Fruit fly (Drosophila melanogaster) whole organism, embryonic: ENCODE results near the gene CG42671.
A peak's percentile ranks its signal among the peaks of the same experiment; 100 is the strongest.

Source experiments
- Awh ChIP-seq: fragments of 200-800 bp; sonication (Bioruptor generic); IDR thresholded peaks from 2 replicates; pipeline ENCODE4, ENCODE4 v1.3.6; 2022; ENCODE audit warnings: missing biosample characterization, missing genetic modification characterization
- BtbVII ChIP-seq: fragments of 200-800 bp; sonication (Bioruptor generic); optimal IDR thresholded peaks from 3 replicates; lab custom pipeline; 2017; ENCODE audit warnings: missing biosample characterization, mild to moderate bottlenecking, missing genetic modification characterization
- CG12071 ChIP-seq: fragments of 200-800 bp; sonication (Bioruptor generic); optimal IDR thresholded peaks from 3 replicates; lab custom pipeline; 2018; ENCODE audit warnings: missing biosample characterization, mild to moderate bottlenecking, missing genetic modification characterization
- CG12744 ChIP-seq: fragments of 200-800 bp; sonication (Bioruptor generic); optimal IDR thresholded peaks from 2 replicates; lab custom pipeline; 2016; ENCODE audit warnings: missing biosample characterization, missing genetic modification characterization
- CG12769 ChIP-seq: fragments of 200-800 bp; sonication (Bioruptor generic); optimal IDR thresholded peaks from 2 replicates; lab custom pipeline; 2019; ENCODE audit warnings: missing biosample characterization, mild to moderate bottlenecking, missing genetic modification characterization, moderate library complexity
- CG13424 ChIP-seq: fragments of 200-800 bp; sonication (Bioruptor generic); optimal IDR thresholded peaks from 2 replicates; lab custom pipeline; 2019; ENCODE audit warnings: missing biosample characterization, mild to moderate bottlenecking, missing genetic modification characterization, moderate library complexity
- CG13894 ChIP-seq: fragments of 200-800 bp; sonication (Bioruptor generic); optimal IDR thresholded peaks from 3 replicates; lab custom pipeline; 2018; ENCODE audit warnings: missing biosample characterization, mild to moderate bottlenecking, missing genetic modification characterization, moderate library complexity
- CG15479 ChIP-seq: fragments of 200-800 bp; sonication (Bioruptor generic); optimal IDR thresholded peaks from 3 replicates; lab custom pipeline; 2019; ENCODE audit warnings: missing biosample characterization, mild to moderate bottlenecking, missing genetic modification characterization, moderate library complexity
- CG15601 ChIP-seq: fragments of 200-800 bp; sonication (Bioruptor generic); optimal IDR thresholded peaks from 3 replicates; lab custom pipeline; 2019; ENCODE audit warnings: missing biosample characterization, mild to moderate bottlenecking, missing genetic modification characterization, moderate library complexity
- CG1603 ChIP-seq: fragments of 200-800 bp; sonication (Bioruptor generic); optimal IDR thresholded peaks from 2 replicates; lab custom pipeline; 2019; ENCODE audit warnings: missing biosample characterization, mild to moderate bottlenecking, missing genetic modification characterization, moderate library complexity
- CG16779 ChIP-seq: fragments of 200-800 bp; sonication (Bioruptor generic); IDR thresholded peaks from 2 replicates; pipeline ENCODE4 v1.3.6; 2022; ENCODE audit warnings: missing biosample characterization, missing genetic modification characterization
- CG17359 ChIP-seq: fragments of 200-800 bp; sonication (Bioruptor generic); optimal IDR thresholded peaks from 3 replicates; lab custom pipeline; 2018; ENCODE audit warnings: missing biosample characterization, mild to moderate bottlenecking, missing genetic modification characterization, moderate library complexity
- CG17385 ChIP-seq: fragments of 200-800 bp; sonication (Bioruptor generic); optimal IDR thresholded peaks from 3 replicates; lab custom pipeline; 2018; ENCODE audit warnings: missing biosample characterization, mild to moderate bottlenecking, missing genetic modification characterization
- CG1832 ChIP-seq: fragments of 200-800 bp; sonication (Bioruptor generic); optimal IDR thresholded peaks from 2 replicates; lab custom pipeline; 2017; ENCODE audit warnings: missing biosample characterization, mild to moderate bottlenecking, missing genetic modification characterization, inconsistent platforms
- CG32532 ChIP-seq: fragments of 200-800 bp; sonication (Bioruptor generic); IDR thresholded peaks from 2 replicates; pipeline ENCODE4 v1.3.6; 2022; ENCODE audit warnings: missing biosample characterization, missing genetic modification characterization
- CG42726 ChIP-seq: fragments of 200-800 bp; sonication (Bioruptor generic); IDR thresholded peaks from 2 replicates; pipeline ENCODE4 v1.3.6; 2022; ENCODE audit warnings: missing biosample characterization, missing genetic modification characterization; ENCODE audit not compliant: partially characterized antibody
- CG5180 ChIP-seq: fragments of 200-800 bp; sonication (Bioruptor generic); optimal IDR thresholded peaks from 3 replicates; lab custom pipeline; 2017; ENCODE audit warnings: missing biosample characterization, missing genetic modification characterization, mild to moderate bottlenecking, moderate library complexity, missing genetic modification reagents
- CG6254 ChIP-seq: fragments of 200-800 bp; sonication (Bioruptor generic); optimal IDR thresholded peaks from 3 replicates; lab custom pipeline; 2017; ENCODE audit warnings: mild to moderate bottlenecking, missing biosample characterization, missing genetic modification reagents, missing genetic modification characterization
- CG7745 ChIP-seq: fragments of 200-800 bp; sonication (Bioruptor generic); optimal IDR thresholded peaks from 2 replicates; lab custom pipeline; 2018; ENCODE audit warnings: missing biosample characterization, mild to moderate bottlenecking, missing genetic modification characterization, moderate library complexity
- CG7786 ChIP-seq: fragments of 200-800 bp; sonication (Bioruptor generic); optimal IDR thresholded peaks from 2 replicates; lab custom pipeline; 2016; ENCODE audit warnings: missing biosample characterization, missing genetic modification characterization
- Drgx ChIP-seq: fragments of 200-800 bp; sonication (Bioruptor generic); IDR thresholded peaks from 2 replicates; pipeline ENCODE4 v1.3.6; 2022; ENCODE audit warnings: missing biosample characterization, missing genetic modification characterization
- Fer1 ChIP-seq: fragments of 200-800 bp; sonication (Bioruptor generic); optimal IDR thresholded peaks from 2 replicates; lab custom pipeline; 2017; ENCODE audit warnings: missing biosample characterization, mild to moderate bottlenecking, missing genetic modification characterization
- Hmr ChIP-seq: fragments of 200-800 bp; sonication (Bioruptor generic); optimal IDR thresholded peaks from 3 replicates; lab custom pipeline; 2017; ENCODE audit warnings: mild to moderate bottlenecking, missing biosample characterization, missing genetic modification reagents, missing genetic modification characterization
- Hr3 ChIP-seq: fragments of 200-800 bp; sonication (Bioruptor generic); optimal IDR thresholded peaks from 3 replicates; lab custom pipeline; 2016; ENCODE audit warnings: missing biosample characterization, missing genetic modification characterization
- Lhr ChIP-seq: fragments of 200-800 bp; sonication (Bioruptor generic); optimal IDR thresholded peaks from 3 replicates; lab custom pipeline; 2017; ENCODE audit warnings: mild to moderate bottlenecking, missing biosample characterization, missing genetic modification reagents, missing genetic modification characterization
- Lpt ChIP-seq: fragments of >200 bp; optimal IDR thresholded peaks from 2 replicates; lab custom pipeline; 2018; ENCODE audit warnings: missing biosample characterization, missing genetic modification characterization
- Nf-YB ChIP-seq: fragments of 200-800 bp; sonication (Bioruptor generic); optimal IDR thresholded peaks from 3 replicates; lab custom pipeline; 2019; ENCODE audit warnings: missing biosample characterization, mild to moderate bottlenecking, missing genetic modification characterization, moderate library complexity
- ara ChIP-seq: fragments of 200-800 bp; sonication (Bioruptor generic); IDR thresholded peaks from 2 replicates; pipeline ENCODE4 v1.3.6; 2022; ENCODE audit warnings: missing biosample characterization, missing genetic modification characterization
- ase ChIP-seq: fragments of 200-800 bp; sonication (Bioruptor generic); IDR thresholded peaks from 3 replicates; pipeline ENCODE4 v1.3.6; 2022; ENCODE audit warnings: missing biosample characterization, missing genetic modification characterization
- caup ChIP-seq: fragments of 200-800 bp; sonication (Bioruptor generic); optimal IDR thresholded peaks from 3 replicates; lab custom pipeline; 2017; ENCODE audit warnings: missing biosample characterization, mild to moderate bottlenecking, missing genetic modification characterization, moderate library complexity; ENCODE audit not compliant: severe bottlenecking
- exex ChIP-seq: fragments of 200-800 bp; sonication (Bioruptor generic); optimal IDR thresholded peaks from 4 replicates; lab custom pipeline; 2018; ENCODE audit warnings: missing biosample characterization, mild to moderate bottlenecking, missing genetic modification characterization, moderate library complexity
- grn ChIP-seq: fragments of 200-800 bp; sonication (Bioruptor generic); optimal IDR thresholded peaks from 3 replicates; lab custom pipeline; 2017; ENCODE audit warnings: missing biosample characterization, missing genetic modification characterization
- knrl ChIP-seq: fragments of 200-800 bp; sonication (Bioruptor generic); IDR thresholded peaks from 3 replicates; pipeline ENCODE4 v1.3.6; 2022; ENCODE audit warnings: missing biosample characterization, missing genetic modification characterization; ENCODE audit not compliant: partially characterized antibody
- lab ChIP-seq: fragments of 200-800 bp; sonication (Bioruptor generic); optimal IDR thresholded peaks from 3 replicates; lab custom pipeline; 2017; ENCODE audit warnings: missing biosample characterization, missing genetic modification characterization, mild to moderate bottlenecking, moderate library complexity, missing genetic modification reagents
- lilli ChIP-seq: fragments of 200-800 bp; sonication (Bioruptor generic); optimal IDR thresholded peaks from 3 replicates; lab custom pipeline; 2016; ENCODE audit warnings: missing biosample characterization, missing genetic modification characterization
- luna ChIP-seq: fragments of 200-800 bp; sonication (Bioruptor generic); optimal IDR thresholded peaks from 2 replicates; lab custom pipeline; 2016; ENCODE audit warnings: missing biosample characterization, missing genetic modification characterization
- prd ChIP-seq, 3 experiments: fragments of >200 bp in 2 of 3; fragments of 200-800 bp in 1 of 3; sonication (Bioruptor generic) in 1 of 3; optimal IDR thresholded peaks in 2 of 3; IDR thresholded peaks in 1 of 3; 2 replicates in 2 of 3; 3 replicates in 1 of 3; pipeline versions ENCODE4 v1.3.6 to Lab custom; 2017 to 2022; ENCODE audit warnings: missing biosample characterization in 1 of 3, missing genetic modification characterization in 1 of 3
- salm ChIP-seq: fragments of 200-800 bp; sonication (Bioruptor generic); optimal IDR thresholded peaks from 2 replicates; lab custom pipeline; 2018; ENCODE audit warnings: missing biosample characterization, mild to moderate bottlenecking, missing genetic modification characterization
- seq ChIP-seq: fragments of 200-800 bp; sonication (Bioruptor generic); IDR thresholded peaks from 2 replicates; pipeline ENCODE4 v1.3.6; 2022; ENCODE audit warnings: missing biosample characterization, missing genetic modification characterization
- so ChIP-seq: fragments of 200-800 bp; sonication (Bioruptor generic); IDR thresholded peaks from 3 replicates; pipeline ENCODE4 v1.3.6; 2022; ENCODE audit warnings: missing biosample characterization, missing genetic modification characterization
- stwl ChIP-seq: fragments of 200-800 bp; sonication (Bioruptor generic); optimal IDR thresholded peaks from 3 replicates; lab custom pipeline; 2018; ENCODE audit warnings: missing biosample characterization, mild to moderate bottlenecking, missing genetic modification characterization, moderate library complexity
- trh ChIP-seq: fragments of 200-800 bp; sonication (Bioruptor generic); optimal IDR thresholded peaks from 2 replicates; lab custom pipeline; 2016; ENCODE audit warnings: missing biosample characterization, missing genetic modification characterization
- vvl ChIP-seq: fragments of 200-800 bp; sonication (Bioruptor generic); IDR thresholded peaks from 2 replicates; pipeline ENCODE4 v1.3.6; 2022; ENCODE audit warnings: missing biosample characterization, missing genetic modification characterization
- zen ChIP-seq: fragments of 200-800 bp; sonication (Bioruptor generic); optimal IDR thresholded peaks from 3 replicates; lab custom pipeline; 2018; ENCODE audit warnings: missing biosample characterization, mild to moderate bottlenecking, missing genetic modification characterization, moderate library complexity
- zfh1 ChIP-seq: fragments of 200-800 bp; sonication (Bioruptor generic); IDR thresholded peaks from 3 replicates; pipeline ENCODE4 v1.3.6; 2022; ENCODE audit warnings: missing biosample characterization, missing genetic modification characterization

CG42671 gene

dm6 chr3L:11239191-11239641 lies 24.9 kb downstream of the CG42671 start (continued):
- TF ChIP-seq CG13894 (tag; lab: Kevin White, UChicago) (peak; percentile 26), Lpt (no peak), knrl (no peak), trh (no peak), CG13424 (no peak), CG5180 (GFP tag; lab: Kevin White, UChicago) (peak; percentile 64), CG42726 (GFP tag; lab: Robert Waterston, UW) (no peak), Awh (GFP tag; lab: Robert Waterston, UW) (no peak), ara (no peak), Nf-YB (GFP tag; lab: Kevin White, UChicago) (no peak), CG12071 (GFP tag; lab: Kevin White, UChicago) (no peak), lilli (no peak), CG15601 (tag; lab: Kevin White, UChicago) (peak; percentile 16), CG7786 (GFP tag; lab: Kevin White, UChicago) (no peak), stwl (tag; lab: Kevin White, UChicago) (no peak)

- TF ChIP-seq Hr3 = no peak
- TF ChIP-seq luna (GFP tag; lab: Kevin White, UChicago) = no peak
- TF ChIP-seq grn = peak; percentile 65
- TF ChIP-seq vvl = no peak
- peak; percentile 31 for TF ChIP-seq CG15479 (GFP tag; lab: Kevin White, UChicago)
- peak; percentile 5 for TF ChIP-seq zen (tag; lab: Kevin White, UChicago)
- no peak for TF ChIP-seq CG12744
- TF ChIP-seq CG17385 = peak; percentile 31
- no peak for TF ChIP-seq CG7745 (tag; lab: Kevin White, UChicago)
- TF ChIP-seq lab (GFP tag; lab: Kevin White, UChicago) = peak; percentile 5
- TF ChIP-seq Awh (GFP tag; lab: Robert Waterston, UW) = 0 out of 2 replicates have a peak, but pooled peaks have one; percentile 33
- TF ChIP-seq salm (tag; lab: Kevin White, UChicago) = no peak
- no peak for TF ChIP-seq prd (optimal IDR thresholded peaks at IDR 0.05; lab: Kevin White, UChicago)
- peak; percentile 35; the same call in 1 of the 3 replicates for TF ChIP-seq prd (GFP tag; IDR thresholded peaks at IDR 0.05; lab: Robert Waterston, UW)
- 0 out of 3 replicates have a peak, but pooled peaks have one; percentile 27 for TF ChIP-seq zfh1 (GFP tag; lab: Robert Waterston, UW)
These were observed 27.6 kb downstream of the CG42671 start for dm6 chr3L:11241949-11242348.

- TF ChIP-seq BtbVII (GFP tag; lab: Kevin White, UChicago) (peak; percentile 26), seq (GFP tag; lab: Robert Waterston, UW) (peak; percentile 26; the same call in 1 of the 2 replicates), Fer1 (GFP tag; lab: Kevin White, UChicago) (peak; percentile 18), CG17359 (peak; percentile 23), CG1603 (tag; lab: Kevin White, UChicago) (peak; percentile 1), CG16779 (GFP tag; lab: Robert Waterston, UW) (0 out of 2 replicates have a peak, but pooled peaks have one; percentile 10), CG15479 (GFP tag; lab: Kevin White, UChicago) (peak; percentile 85), exex (tag; lab: Kevin White, UChicago) (peak; percentile 61), Drgx (GFP tag; lab: Robert Waterston, UW) (peak; percentile 16; the same call in 1 of the 2 replicates), CG6254 (GFP tag; lab: Kevin White, UChicago) (no peak), so (GFP tag; lab: Robert Waterston, UW) (0 out of 3 replicates have a peak, but pooled peaks have one; percentile 31), CG12769 (tag; lab: Kevin White, UChicago) (peak; percentile 26), CG32532 (peak; percentile 38; the same call in 1 of the 2 replicates), ase (GFP tag; lab: Robert Waterston, UW) (peak; percentile 40; the same call in 1 of the 3 replicates), CG1832 (peak; percentile 56), Hmr (GFP tag; lab: Kevin White, UChicago) (no peak), caup (GFP tag; lab: Kevin White, UChicago) (peak; percentile 8), Lhr (GFP tag; lab: Kevin White, UChicago) (no peak)
These were observed 28.3 kb downstream of the CG42671 start for dm6 chr3L:11242410-11243291.
